Fruit fly (Drosophila melanogaster): ENCODE results near the gene CycJ.
A peak's percentile ranks its signal among the peaks of the same experiment; 100 is the strongest.

CycJ gene

DNA sequence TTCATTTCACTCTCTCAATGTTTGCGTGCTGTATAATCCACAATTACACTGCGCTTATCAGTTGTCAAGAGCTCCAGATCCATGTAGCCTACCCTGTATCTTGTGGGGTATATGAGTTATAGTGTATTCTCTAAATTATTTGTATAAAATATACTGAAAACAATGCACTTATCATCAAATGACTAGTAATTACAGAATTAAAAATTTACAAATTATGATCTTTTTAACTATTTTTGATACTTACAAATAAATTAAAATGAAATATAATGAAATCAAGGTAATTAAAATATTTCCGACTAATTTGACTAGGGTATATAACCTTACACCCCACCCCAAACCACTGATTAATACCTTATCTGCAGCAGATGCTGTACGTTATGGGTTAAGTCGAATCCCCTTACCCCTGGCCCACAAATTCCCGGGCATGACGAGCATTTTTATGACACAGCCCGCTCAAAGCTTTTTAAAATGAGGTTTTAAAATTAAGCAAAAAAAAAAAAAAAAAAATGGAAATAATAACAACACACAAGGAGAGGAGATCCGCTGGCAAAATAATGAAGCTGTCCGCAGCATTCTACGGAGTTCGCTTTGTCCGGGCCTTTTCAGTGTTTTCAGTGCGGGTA, 19.0 kb downstream of the CycJ start (continued):
- TF ChIP-seq pdm3 (GFP tag; optimal IDR thresholded peaks at IDR 0.05) = peak; percentile 0
- TF ChIP-seq Sox102F (GFP tag; optimal IDR thresholded peaks at IDR 0.05) = no peak

DNA sequence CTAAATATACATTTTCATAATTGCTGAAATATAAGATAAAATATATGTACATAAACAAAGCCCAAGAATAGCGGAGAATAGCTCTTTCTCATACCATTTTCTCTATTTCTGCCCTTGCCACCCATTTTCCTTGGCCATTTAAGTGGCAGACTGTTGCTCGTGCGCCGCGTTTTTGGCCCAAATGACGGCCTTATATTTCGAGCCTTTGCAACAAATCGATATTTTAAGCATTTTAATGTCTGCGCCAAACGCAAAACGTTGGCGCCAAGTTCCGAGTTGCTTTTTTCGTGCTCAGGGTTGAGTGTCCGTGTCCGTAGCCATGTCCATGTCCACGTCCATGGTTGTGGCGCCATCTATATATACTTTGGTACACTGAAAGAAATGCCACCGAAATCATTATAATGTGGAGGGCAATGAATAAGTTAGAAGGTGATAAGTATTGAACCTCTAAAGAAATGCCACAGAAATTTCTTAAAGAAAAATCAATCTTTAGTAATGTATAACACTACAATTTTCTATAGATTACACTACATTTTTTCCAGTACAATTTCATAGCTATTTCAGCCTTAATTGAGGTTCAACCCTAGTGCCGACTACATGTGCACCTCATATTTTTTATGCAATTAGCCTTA, 26.0 kb downstream of the CycJ start:
- TF ChIP-seq Hr38 (GFP tag; optimal IDR thresholded peaks at IDR 0.05) (no peak), Blimp-1 (GFP tag; optimal IDR thresholded peaks at IDR 0.05) (no peak), CG10669 (GFP tag; optimal IDR thresholded peaks at IDR 0.05) (no peak), svp (GFP tag) (peak; percentile 33), pdm3 (GFP tag; optimal IDR thresholded peaks at IDR 0.05) (no peak), CG6792 (GFP tag; optimal IDR thresholded peaks at IDR 0.05) (no peak), Sox14 (GFP tag; optimal IDR thresholded peaks at IDR 0.05) (no peak), Lpt (GFP tag; optimal IDR thresholded peaks at IDR 0.05) (no peak), CG11294 (GFP tag; IDR thresholded peaks at IDR 0.05) (no peak), Hr4 (GFP tag; optimal IDR thresholded peaks at IDR 0.05) (peak; percentile 16), CG1621 (tag; optimal IDR thresholded peaks at IDR 0.05) (no peak), CG32006 (GFP tag; optimal IDR thresholded peaks at IDR 0.05) (peak; percentile 1), eg (GFP tag; IDR thresholded peaks at IDR 0.05) (no peak), Eip78C (GFP tag) (peak; percentile 3), net (GFP tag; optimal IDR thresholded peaks at IDR 0.05) (no peak), fkh (GFP tag; optimal IDR thresholded peaks at IDR 0.05) (no peak), Sox102F (GFP tag; optimal IDR thresholded peaks at IDR 0.05) (no peak), acj6 (GFP tag; optimal IDR thresholded peaks at IDR 0.05) (no peak)

DNA sequence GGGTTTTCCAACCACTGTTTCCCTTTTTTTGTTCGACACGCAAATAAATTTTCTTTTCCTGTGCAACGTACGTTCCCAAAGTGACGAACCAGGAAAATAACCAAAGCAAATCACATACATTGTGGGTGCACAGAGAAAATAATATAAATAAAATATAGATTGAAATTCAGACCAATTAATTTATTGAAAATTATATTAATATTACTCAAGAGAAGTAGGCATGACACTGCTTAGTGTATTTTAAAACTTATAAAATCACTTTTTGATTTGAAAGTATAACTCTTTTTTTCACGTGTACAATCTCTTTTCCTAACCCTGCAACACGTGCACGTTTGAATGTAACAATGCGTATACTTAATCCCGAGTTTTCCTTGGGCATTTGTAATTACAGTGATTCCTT, 30.4 kb downstream of the CycJ start:
- TF ChIP-seq CG3919 (GFP tag; optimal IDR thresholded peaks at IDR 0.05) (no peak), Sox102F (GFP tag; optimal IDR thresholded peaks at IDR 0.05) (no peak), CG3032 (tag; optimal IDR thresholded peaks at IDR 0.05) (peak; percentile 3), Hr38 (GFP tag; optimal IDR thresholded peaks at IDR 0.05) (no peak), CG8119 (GFP tag; IDR thresholded peaks at IDR 0.05) (peak; percentile 28; the same call in 1 of the 3 replicates), CG7368 (GFP tag; optimal IDR thresholded peaks at IDR 0.05) (no peak), Sox15 (GFP tag; optimal IDR thresholded peaks at IDR 0.05) (no peak), CG6163 (GFP tag; IDR thresholded peaks at IDR 0.05) (no peak), fd85E (GFP tag; optimal IDR thresholded peaks at IDR 0.05) (no peak), CG6808 (GFP tag; optimal IDR thresholded peaks at IDR 0.05) (no peak), CG6276 (GFP tag; optimal IDR thresholded peaks at IDR 0.05) (no peak), lz (GFP tag; optimal IDR thresholded peaks at IDR 0.05) (no peak), topi (GFP tag; optimal IDR thresholded peaks at IDR 0.05) (no peak), CG6792 (GFP tag; optimal IDR thresholded peaks at IDR 0.05) (no peak), CG9139 (GFP tag; optimal IDR thresholded peaks at IDR 0.05) (no peak), CG16779 (tag; optimal IDR thresholded peaks at IDR 0.05) (no peak), net (GFP tag; optimal IDR thresholded peaks at IDR 0.05) (no peak), CG11294 (GFP tag; IDR thresholded peaks at IDR 0.05) (no peak), esn (GFP tag; optimal IDR thresholded peaks at IDR 0.05) (no peak), CG10669 (GFP tag; optimal IDR thresholded peaks at IDR 0.05) (no peak), acj6 (GFP tag; optimal IDR thresholded peaks at IDR 0.05) (peak; percentile 0), CG6854 (GFP tag; optimal IDR thresholded peaks at IDR 0.05) (no peak), Hr4 (GFP tag; optimal IDR thresholded peaks at IDR 0.05) (peak; percentile 9), dsx (GFP tag; optimal IDR thresholded peaks at IDR 0.05; ENCODE audit: poor library complexity, severe bottlenecking) (peak; percentile 40), CG11762 (GFP tag; optimal IDR thresholded peaks at IDR 0.05; ENCODE audit: insufficient read depth) (no peak), fd59A (GFP tag; optimal IDR thresholded peaks at IDR 0.05) (no peak), CG4318 (GFP tag; optimal IDR thresholded peaks at IDR 0.05) (no peak), spab (GFP tag; optimal IDR thresholded peaks at IDR 0.05) (no peak), OdsH (GFP tag; optimal IDR thresholded peaks at IDR 0.05) (no peak), CG31627 (GFP tag; optimal IDR thresholded peaks at IDR 0.05) (no peak), Blimp-1 (GFP tag; optimal IDR thresholded peaks at IDR 0.05) (no peak), Ets21C (GFP tag; optimal IDR thresholded peaks at IDR 0.05) (no peak), cyc (GFP tag; optimal IDR thresholded peaks at IDR 0.05) (no peak), CG8319 (GFP tag; optimal IDR thresholded peaks at IDR 0.05) (no peak), salr (GFP tag; optimal IDR thresholded peaks at IDR 0.05) (no peak), Lpt (GFP tag; optimal IDR thresholded peaks at IDR 0.05) (no peak), CG15336 (GFP tag; IDR thresholded peaks at IDR 0.05) (0 out of 2 replicates have a peak, but pooled peaks have one; percentile 16)

Data from whole organism, prepupa.